Fruit fly (Drosophila melanogaster) whole organism, embryonic: ENCODE results near the gene Kaz1-ORFB.

ENCODE experiments used
- Ada2b ChIP-seq: fragments of 200-800 bp; sonication (Bioruptor generic); IDR thresholded peaks from 2 replicates; pipeline ENCODE4 v1.3.6; 2022; ENCODE audit warnings: missing biosample characterization, missing genetic modification characterization
- Aef1 ChIP-seq: fragments of 200-800 bp; sonication (Bioruptor generic); IDR thresholded peaks from 3 replicates; pipeline ENCODE4 v1.3.6; 2022; ENCODE audit warnings: missing biosample characterization, missing genetic modification characterization
- Atf-2 ChIP-seq: fragments of 200-800 bp; sonication (Bioruptor generic); optimal IDR thresholded peaks from 2 replicates; lab custom pipeline; 2016; ENCODE audit warnings: missing biosample characterization, missing genetic modification characterization
- B-H2 ChIP-seq: fragments of 200-800 bp; sonication (Bioruptor generic); optimal IDR thresholded peaks from 2 replicates; lab custom pipeline; 2018; ENCODE audit warnings: missing biosample characterization, mild to moderate bottlenecking, missing genetic modification characterization
- C15 ChIP-seq: fragments of 200-800 bp; sonication (Bioruptor generic); IDR thresholded peaks from 3 replicates; pipeline ENCODE4 v1.3.6; 2022; ENCODE audit warnings: missing biosample characterization, missing genetic modification characterization
- CG10543 ChIP-seq: fragments of 200-800 bp; sonication (Bioruptor generic); optimal IDR thresholded peaks from 3 replicates; lab custom pipeline; 2017; ENCODE audit warnings: missing biosample characterization, mild to moderate bottlenecking, missing genetic modification characterization, moderate library complexity
- CG11085 ChIP-seq: fragments of 200-800 bp; sonication (Bioruptor generic); IDR thresholded peaks from 2 replicates; pipeline ENCODE4 v1.3.6; 2022; ENCODE audit warnings: missing biosample characterization, missing genetic modification characterization
- CG14014 ChIP-seq: fragments of 200-800 bp; sonication (Bioruptor generic); IDR thresholded peaks from 2 replicates; pipeline ENCODE4 v1.3.6; 2022; ENCODE audit warnings: missing biosample characterization, missing genetic modification characterization
- CG15073 ChIP-seq: fragments of 200-800 bp; sonication (Bioruptor generic); optimal IDR thresholded peaks from 2 replicates; lab custom pipeline; 2016; ENCODE audit warnings: missing biosample characterization, missing genetic modification characterization
- CG16813 ChIP-seq: fragments of 200-800 bp; sonication (Bioruptor generic); IDR thresholded peaks from 3 replicates; pipeline ENCODE4 v1.3.6; 2022; ENCODE audit warnings: missing biosample characterization, missing genetic modification characterization; ENCODE audit not compliant: partially characterized antibody
- CG17385 ChIP-seq: fragments of 200-800 bp; sonication (Bioruptor generic); optimal IDR thresholded peaks from 3 replicates; lab custom pipeline; 2018; ENCODE audit warnings: missing biosample characterization, mild to moderate bottlenecking, missing genetic modification characterization
- CG18262 ChIP-seq: fragments of 200-800 bp; optimal IDR thresholded peaks from 3 replicates; lab custom pipeline; 2019; ENCODE audit warnings: missing biosample characterization, mild to moderate bottlenecking, missing genetic modification characterization, moderate library complexity
- CG2202 ChIP-seq: fragments of 200-800 bp; sonication (Bioruptor generic); optimal IDR thresholded peaks from 2 replicates; lab custom pipeline; 2018; ENCODE audit warnings: missing biosample characterization, mild to moderate bottlenecking, missing genetic modification characterization
- CG32772 ChIP-seq: fragments of 200-800 bp; sonication (Bioruptor generic); IDR thresholded peaks from 2 replicates; pipeline ENCODE4 v1.3.6; 2022; ENCODE audit warnings: missing biosample characterization, missing genetic modification characterization
- CG4854 ChIP-seq: fragments of 200-800 bp; sonication (Bioruptor generic); optimal IDR thresholded peaks from 2 replicates; lab custom pipeline; 2016; ENCODE audit warnings: missing biosample characterization, missing genetic modification characterization, inconsistent platforms
- CG5245 ChIP-seq: fragments of 200-800 bp; sonication (Bioruptor generic); optimal IDR thresholded peaks from 3 replicates; lab custom pipeline; 2016; ENCODE audit warnings: missing biosample characterization, missing genetic modification characterization
- CG7786 ChIP-seq: fragments of 200-800 bp; sonication (Bioruptor generic); optimal IDR thresholded peaks from 2 replicates; lab custom pipeline; 2016; ENCODE audit warnings: missing biosample characterization, missing genetic modification characterization
- CG7839 ChIP-seq: fragments of 200-800 bp; sonication (Bioruptor generic); optimal IDR thresholded peaks from 3 replicates; lab custom pipeline; 2018; ENCODE audit warnings: missing biosample characterization, mild to moderate bottlenecking, missing genetic modification characterization, moderate library complexity
- CG8388 ChIP-seq: fragments of 200-800 bp; sonication (Bioruptor generic); optimal IDR thresholded peaks from 2 replicates; lab custom pipeline; 2019; ENCODE audit warnings: missing biosample characterization, mild to moderate bottlenecking, missing genetic modification characterization, moderate library complexity
- Chrac-16 ChIP-seq: fragments of 200-800 bp; sonication (Bioruptor generic); optimal IDR thresholded peaks from 3 replicates; lab custom pipeline; 2016; ENCODE audit warnings: missing biosample characterization, missing genetic modification characterization
- D ChIP-seq, 2 experiments: fragments of 200-800 bp in 1 of 2; fragments of >200 bp in 1 of 2; sonication (Bioruptor generic) in 1 of 2; optimal IDR thresholded peaks; 2 replicates in 1 of 2; 3 replicates in 1 of 2; lab custom pipeline; 2017; ENCODE audit warnings: mild to moderate bottlenecking in 1 of 2, missing biosample characterization in 1 of 2, missing genetic modification characterization in 1 of 2, missing genetic modification reagents in 1 of 2
- D19A ChIP-seq: fragments of 200-800 bp; optimal IDR thresholded peaks from 3 replicates; lab custom pipeline; 2019; ENCODE audit warnings: missing biosample characterization, mild to moderate bottlenecking, missing genetic modification characterization, moderate library complexity
- Dek ChIP-seq: fragments of 200-800 bp; sonication (Bioruptor generic); optimal IDR thresholded peaks from 3 replicates; lab custom pipeline; 2019; ENCODE audit warnings: missing biosample characterization, mild to moderate bottlenecking, missing genetic modification characterization, moderate library complexity
- Gsc ChIP-seq: fragments of 200-800 bp; sonication (Bioruptor generic); IDR thresholded peaks from 2 replicates; pipeline ENCODE4 v1.3.6; 2022; ENCODE audit warnings: missing biosample characterization, missing genetic modification characterization
- NC2α ChIP-seq: fragments of 200-800 bp; sonication (Bioruptor generic); optimal IDR thresholded peaks from 2 replicates; lab custom pipeline; 2016; ENCODE audit warnings: missing biosample characterization, missing genetic modification characterization
- Poxn ChIP-seq: fragments of 200-800 bp; sonication (Bioruptor generic); IDR thresholded peaks from 2 replicates; pipeline ENCODE4 v1.3.6; 2022; ENCODE audit warnings: missing biosample characterization, missing genetic modification characterization
- Xbp1 ChIP-seq: fragments of 200-800 bp; sonication (Bioruptor generic); optimal IDR thresholded peaks from 3 replicates; lab custom pipeline; 2016; ENCODE audit warnings: missing biosample characterization, mild to moderate bottlenecking, missing genetic modification characterization
- Xrp1 ChIP-seq: fragments of 200-800 bp; sonication (Bioruptor generic); IDR thresholded peaks from 2 replicates; pipeline ENCODE4 v1.3.6; 2022; ENCODE audit warnings: missing biosample characterization, missing genetic modification characterization
- abd-A ChIP-seq: fragments of 200-800 bp; sonication (Bioruptor generic); optimal IDR thresholded peaks from 3 replicates; lab custom pipeline; 2019; ENCODE audit warnings: missing biosample characterization, mild to moderate bottlenecking, missing genetic modification characterization, moderate library complexity
- ato ChIP-seq: fragments of 200-800 bp; sonication (Bioruptor generic); IDR thresholded peaks from 2 replicates; pipeline ENCODE4 v1.3.6; 2022; ENCODE audit warnings: missing biosample characterization, missing genetic modification characterization; ENCODE audit not compliant: partially characterized antibody
- bigmax ChIP-seq: fragments of 200-800 bp; sonication (Bioruptor generic); optimal IDR thresholded peaks from 2 replicates; lab custom pipeline; 2018; ENCODE audit warnings: missing biosample characterization, mild to moderate bottlenecking, missing genetic modification characterization
- chinmo ChIP-seq: fragments of 200-800 bp; sonication (Bioruptor generic); IDR thresholded peaks from 4 replicates; pipeline ENCODE4 v1.3.6; 2022; ENCODE audit warnings: missing biosample characterization, missing genetic modification characterization; ENCODE audit not compliant: partially characterized antibody
- ci ChIP-seq: fragments of 200-800 bp; sonication (Bioruptor generic); IDR thresholded peaks from 3 replicates; pipeline ENCODE4 v1.3.6; 2022; ENCODE audit warnings: missing biosample characterization, missing genetic modification characterization
- crc ChIP-seq: fragments of 200-800 bp; sonication (Bioruptor generic); optimal IDR thresholded peaks from 2 replicates; lab custom pipeline; 2016; ENCODE audit warnings: missing biosample characterization, missing genetic modification characterization
- dan ChIP-seq: fragments of 200-800 bp; sonication (Bioruptor generic); IDR thresholded peaks from 2 replicates; pipeline ENCODE4 v1.3.6; 2022; ENCODE audit warnings: missing biosample characterization, missing genetic modification characterization
- eve ChIP-seq, 2 experiments: fragments of >200 bp; optimal IDR thresholded peaks; 2 replicates each; lab custom pipeline; 2017; ENCODE audit warnings: missing biosample characterization in 2 of 2, missing genetic modification characterization in 2 of 2
- ewg ChIP-seq: fragments of 200-800 bp; sonication (Bioruptor generic); optimal IDR thresholded peaks from 3 replicates; lab custom pipeline; 2017; ENCODE audit warnings: mild to moderate bottlenecking, missing biosample characterization, missing genetic modification reagents, missing genetic modification characterization
- hkb ChIP-seq, 2 experiments: fragments of 200-800 bp in 1 of 2; fragments of >200 bp in 1 of 2; sonication (Bioruptor generic) in 1 of 2; IDR thresholded peaks in 1 of 2; optimal IDR thresholded peaks in 1 of 2; 2 replicates each; pipeline versions ENCODE4 v1.3.6 to Lab custom; 2017 to 2022; ENCODE audit warnings: missing biosample characterization in 1 of 2, missing genetic modification characterization in 1 of 2
- kah ChIP-seq: fragments of 200-800 bp; sonication (Bioruptor generic); optimal IDR thresholded peaks from 2 replicates; lab custom pipeline; 2018; ENCODE audit warnings: missing biosample characterization, mild to moderate bottlenecking, missing genetic modification characterization
- otp ChIP-seq: fragments of 200-800 bp; sonication (Bioruptor generic); IDR thresholded peaks from 3 replicates; pipeline ENCODE4, ENCODE4 v1.3.6; 2022; ENCODE audit warnings: missing biosample characterization, missing genetic modification characterization
- pfk ChIP-seq: fragments of 200-800 bp; sonication (Bioruptor generic); optimal IDR thresholded peaks from 2 replicates; lab custom pipeline; 2018; ENCODE audit warnings: missing biosample characterization, mild to moderate bottlenecking, missing genetic modification characterization, moderate library complexity
- pum ChIP-seq: fragments of 200-800 bp; sonication (Bioruptor generic); optimal IDR thresholded peaks from 2 replicates; lab custom pipeline; 2016; ENCODE audit warnings: missing biosample characterization, missing genetic modification characterization
- salm ChIP-seq: fragments of 200-800 bp; sonication (Bioruptor generic); optimal IDR thresholded peaks from 2 replicates; lab custom pipeline; 2018; ENCODE audit warnings: missing biosample characterization, mild to moderate bottlenecking, missing genetic modification characterization
- schlank ChIP-seq: fragments of 200-800 bp; sonication (Bioruptor generic); optimal IDR thresholded peaks from 2 replicates; lab custom pipeline; 2018; ENCODE audit warnings: missing biosample characterization, mild to moderate bottlenecking, missing genetic modification characterization
- scrt ChIP-seq: fragments of 200-800 bp; sonication (Bioruptor generic); optimal IDR thresholded peaks from 2 replicates; lab custom pipeline; 2018; ENCODE audit warnings: missing biosample characterization, mild to moderate bottlenecking, missing genetic modification characterization, moderate library complexity
- sens-2 ChIP-seq: fragments of 200-800 bp; sonication (Bioruptor generic); IDR thresholded peaks from 2 replicates; pipeline ENCODE4 v1.3.6; 2022; ENCODE audit warnings: missing biosample characterization, missing genetic modification characterization
- toy ChIP-seq: fragments of 200-800 bp; sonication (Bioruptor generic); IDR thresholded peaks from 2 replicates; pipeline ENCODE4 v1.3.6; 2022; ENCODE audit warnings: missing biosample characterization, missing genetic modification characterization
- vnd ChIP-seq: fragments of 200-800 bp; sonication (Bioruptor generic); IDR thresholded peaks from 3 replicates; pipeline ENCODE4 v1.3.6; 2022; ENCODE audit warnings: missing biosample characterization, missing genetic modification characterization; ENCODE audit not compliant: partially characterized antibody
- zfh2 ChIP-seq: fragments of 200-800 bp; sonication (Bioruptor generic); optimal IDR thresholded peaks from 2 replicates; lab custom pipeline; 2016; ENCODE audit warnings: missing biosample characterization, missing genetic modification characterization

Kaz1-ORFB gene

dm6 chr3L:199050-199745 lies 17.2 kb upstream of the Kaz1-ORFB start (continued):
- TF ChIP-seq Gsc (GFP tag; lab: Robert Waterston, UW) (no peak), chinmo (peak; percentile 96; the same call in 2 of the 4 replicates), Xrp1 (no peak), bigmax (GFP tag; lab: Kevin White, UChicago) (no peak), zfh2 (GFP tag; lab: Kevin White, UChicago) (peak; percentile 25), CG5245 (GFP tag; lab: Kevin White, UChicago) (no peak), vnd (GFP tag; lab: Robert Waterston, UW) (peak; percentile 39; the same call in 1 of the 3 replicates), salm (tag; lab: Kevin White, UChicago) (no peak), Poxn (GFP tag; lab: Robert Waterston, UW) (no peak), D19A (tag; lab: Kevin White, UChicago) (no peak), CG16813 (GFP tag; lab: Robert Waterston, UW) (peak; percentile 31; the same call in 2 of the 3 replicates), Atf-2 (GFP tag; lab: Kevin White, UChicago) (peak; percentile 1), CG15073 (GFP tag; lab: Kevin White, UChicago) (no peak), CG8388 (GFP tag; lab: Kevin White, UChicago) (no peak), CG32772 (peak; percentile 63; the same call in 1 of the 2 replicates), Ada2b (peak; percentile 21; the same call in 1 of the 2 replicates), schlank (no peak), CG17385 (GFP tag; lab: Kevin White, UChicago) (no peak), sens-2 (GFP tag; lab: Robert Waterston, UW) (no peak), kah (peak; percentile 83), dan (GFP tag; lab: Robert Waterston, UW) (no peak), NC2α (GFP tag; lab: Kevin White, UChicago) (no peak), D (optimal IDR thresholded peaks at IDR 0.05; lab: Kevin White, UChicago) (no peak), D (GFP tag; optimal IDR thresholded peaks at IDR 0.05; lab: Kevin White, UChicago) (no peak), Aef1 (GFP tag; lab: Robert Waterston, UW) (peak; percentile 47; the same call in 1 of the 3 replicates), eve (GFP tag; optimal IDR thresholded peaks at IDR 0.05; lab: Kevin White, UChicago) (no peak), pfk (no peak), CG14014 (GFP tag; lab: Robert Waterston, UW) (no peak), pum (GFP tag; lab: Kevin White, UChicago) (peak; percentile 32), crc (GFP tag; lab: Kevin White, UChicago) (no peak), C15 (no peak), hkb (optimal IDR thresholded peaks at IDR 0.05; lab: Kevin White, UChicago) (no peak), hkb (GFP tag; IDR thresholded peaks at IDR 0.05; lab: Robert Waterston, UW) (0 out of 2 replicates have a peak, but pooled peaks have one; percentile 33), CG7839 (tag; lab: Kevin White, UChicago) (no peak), scrt (GFP tag; lab: Kevin White, UChicago) (no peak), CG10543 (no peak), ewg (peak; percentile 63), Xbp1 (no peak), toy (GFP tag; lab: Robert Waterston, UW) (no peak), abd-A (tag; lab: Kevin White, UChicago) (no peak), CG2202 (no peak), B-H2 (GFP tag; lab: Kevin White, UChicago) (no peak), Chrac-16 (GFP tag; lab: Kevin White, UChicago) (no peak), CG11085 (GFP tag; lab: Robert Waterston, UW) (no peak), CG18262 (tag; lab: Kevin White, UChicago) (no peak), CG4854 (GFP tag; lab: Kevin White, UChicago) (no peak), ato (GFP tag; lab: Robert Waterston, UW) (no peak), Dek (tag; lab: Kevin White, UChicago) (peak; percentile 35), otp (GFP tag; lab: Robert Waterston, UW) (no peak), CG7786 (GFP tag; lab: Kevin White, UChicago) (no peak), ci (GFP tag; lab: Robert Waterston, UW) (peak; percentile 52; the same call in 1 of the 3 replicates)
